Worm (Caenorhabditis elegans) whole organism, L3 larva: ENCODE measurements around the gene gasr-8.
A peak's percentile ranks its signal among the peaks of the same experiment; 100 is the strongest.

Experiments used
- R02D3.7 ChIP-seq: fragments of 150-350 bp; optimal IDR thresholded peaks from 2 replicates; lab custom pipeline; 2014; ENCODE audit warnings: missing biosample characterization, missing genetic modification characterization
- aly-2 ChIP-seq: fragments of 150-350 bp; optimal IDR thresholded peaks from 2 replicates; lab custom pipeline; 2014; ENCODE audit warnings: missing biosample characterization, missing genetic modification characterization
- ama-1 ChIP-seq: fragments of 150-350 bp; optimal IDR thresholded peaks from 2 replicates; lab custom pipeline; 2018
- ceh-16 ChIP-seq: sonication (generic microtip); optimal IDR thresholded peaks from 2 replicates; lab custom pipeline; 2017; ENCODE audit warnings: missing biosample characterization, missing genetic modification characterization
- ceh-28 ChIP-seq: fragments of 150-350 bp; optimal IDR thresholded peaks from 2 replicates; lab custom pipeline; 2014; ENCODE audit warnings: missing biosample characterization, missing genetic modification reagents, missing genetic modification characterization
- ceh-82 ChIP-seq: fragments of 150-350 bp; optimal IDR thresholded peaks from 2 replicates; lab custom pipeline; 2014; ENCODE audit warnings: missing biosample characterization, missing genetic modification characterization
- ceh-9 ChIP-seq: sonication (generic microtip); optimal IDR thresholded peaks from 2 replicates; lab custom pipeline; 2018; ENCODE audit warnings: missing biosample characterization, missing genetic modification characterization
- daf-12 ChIP-seq: fragments of 150-350 bp; optimal IDR thresholded peaks from 2 replicates; lab custom pipeline; 2014; ENCODE audit warnings: missing biosample characterization, missing genetic modification reagents, missing genetic modification characterization
- egl-27 ChIP-seq: sonication (generic microtip); optimal IDR thresholded peaks from 4 replicates; lab custom pipeline; 2017; ENCODE audit warnings: missing biosample characterization, missing genetic modification reagents, missing genetic modification characterization
- egl-5 ChIP-seq: fragments of 150-350 bp; optimal IDR thresholded peaks from 2 replicates; lab custom pipeline; 2017; ENCODE audit warnings: missing biosample characterization, missing genetic modification reagents, missing genetic modification characterization, inconsistent platforms
- elt-2 ChIP-seq: sonication (generic microtip); optimal IDR thresholded peaks from 2 replicates; lab custom pipeline; 2016; ENCODE audit warnings: missing genetic modification reagents, mild to moderate bottlenecking, missing genetic modification characterization, missing compliant biosample characterization
- elt-3 ChIP-seq, 3 experiments: fragments of 150-350 bp in 1 of 3; sonication (generic microtip) in 2 of 3; optimal IDR thresholded peaks; 2 replicates in 2 of 3; 4 replicates in 1 of 3; lab custom pipeline; 2014 to 2017; ENCODE audit warnings: missing biosample characterization in 3 of 3, missing genetic modification characterization in 3 of 3
- eor-1 ChIP-seq, 2 experiments: fragments of 150-350 bp; optimal IDR thresholded peaks; 2 replicates each; lab custom pipeline; 2014 to 2018; ENCODE audit warnings: missing biosample characterization in 2 of 2, missing genetic modification characterization in 2 of 2
- fkh-10 ChIP-seq: sonication (generic microtip); optimal IDR thresholded peaks from 2 replicates; lab custom pipeline; 2017; ENCODE audit warnings: missing biosample characterization, missing genetic modification reagents, missing genetic modification characterization
- fkh-2 ChIP-seq: fragments of 150-350 bp; optimal IDR thresholded peaks from 2 replicates; lab custom pipeline; 2014; ENCODE audit warnings: missing biosample characterization, missing genetic modification reagents, missing genetic modification characterization
- fos-1 ChIP-seq: fragments of 150-350 bp; optimal IDR thresholded peaks from 2 replicates; lab custom pipeline; 2014; ENCODE audit warnings: missing biosample characterization, missing genetic modification characterization
- hmg-11 ChIP-seq: sonication (generic microtip); optimal IDR thresholded peaks from 2 replicates; lab custom pipeline; 2016; ENCODE audit warnings: missing genetic modification characterization, missing compliant biosample characterization
- jun-1 ChIP-seq: fragments of 150-350 bp; optimal IDR thresholded peaks from 2 replicates; lab custom pipeline; 2014; ENCODE audit warnings: missing biosample characterization, missing genetic modification reagents, missing genetic modification characterization
- lin-15B ChIP-seq: fragments of 150-350 bp; optimal IDR thresholded peaks from 2 replicates; lab custom pipeline; 2014; ENCODE audit warnings: missing biosample characterization, missing genetic modification characterization
- lin-39 ChIP-seq: fragments of 150-350 bp; optimal IDR thresholded peaks from 2 replicates; lab custom pipeline; 2018; ENCODE audit warnings: missing biosample characterization, missing genetic modification reagents, missing genetic modification characterization
- lsy-12 ChIP-seq: sonication (generic microtip); optimal IDR thresholded peaks from 2 replicates; lab custom pipeline; 2016; ENCODE audit warnings: mild to moderate bottlenecking, missing genetic modification characterization, missing compliant biosample characterization
- mml-1 ChIP-seq: fragments of 150-350 bp; sonication (generic microtip); optimal IDR thresholded peaks from 3 replicates; lab custom pipeline; 2014; ENCODE audit warnings: missing biosample characterization, missing genetic modification characterization
- nfya-1 ChIP-seq: sonication (generic microtip); optimal IDR thresholded peaks from 2 replicates; lab custom pipeline; 2017; ENCODE audit warnings: missing genetic modification characterization, mild to moderate bottlenecking, missing compliant biosample characterization, antibody characterized with exemption, moderate library complexity; ENCODE audit not compliant: insufficient read depth
- nhr-11 ChIP-seq: fragments of 150-350 bp; optimal IDR thresholded peaks from 2 replicates; lab custom pipeline; 2014; ENCODE audit warnings: missing biosample characterization, missing genetic modification characterization
- nhr-12 ChIP-seq: fragments of 150-350 bp; optimal IDR thresholded peaks from 2 replicates; lab custom pipeline; 2014; ENCODE audit warnings: missing biosample characterization, missing genetic modification characterization
- nhr-23 ChIP-seq: fragments of 150-350 bp; optimal IDR thresholded peaks from 2 replicates; lab custom pipeline; 2014; ENCODE audit warnings: missing biosample characterization, missing genetic modification reagents, missing genetic modification characterization
- nhr-237 ChIP-seq: fragments of 150-350 bp; optimal IDR thresholded peaks from 2 replicates; lab custom pipeline; 2014; ENCODE audit warnings: missing biosample characterization, missing genetic modification characterization
- nhr-25 ChIP-seq: sonication (generic microtip); optimal IDR thresholded peaks from 2 replicates; lab custom pipeline; 2017; ENCODE audit warnings: missing biosample characterization, missing genetic modification characterization
- nhr-43 ChIP-seq: sonication (generic microtip); optimal IDR thresholded peaks from 2 replicates; lab custom pipeline; 2016; ENCODE audit warnings: mild to moderate bottlenecking, missing genetic modification characterization, missing compliant biosample characterization; ENCODE audit not compliant: poor library complexity, severe bottlenecking
- nhr-76 ChIP-seq: fragments of 150-350 bp; sonication (generic microtip); optimal IDR thresholded peaks from 5 replicates; lab custom pipeline; 2014; ENCODE audit warnings: missing biosample characterization, missing genetic modification characterization
- nhr-77 ChIP-seq: fragments of 150-350 bp; optimal IDR thresholded peaks from 2 replicates; lab custom pipeline; 2014; ENCODE audit warnings: missing biosample characterization, missing genetic modification characterization
- pha-4 ChIP-seq: fragments of 150-350 bp; optimal IDR thresholded peaks from 2 replicates; lab custom pipeline; 2014; ENCODE audit warnings: missing biosample characterization, missing genetic modification reagents, missing genetic modification characterization
- pqm-1 ChIP-seq: fragments of 150-350 bp; optimal IDR thresholded peaks from 2 replicates; lab custom pipeline; 2017; ENCODE audit warnings: missing biosample characterization, missing genetic modification characterization, inconsistent platforms
- sea-2 ChIP-seq: fragments of 150-350 bp; sonication (generic microtip); optimal IDR thresholded peaks from 4 replicates; lab custom pipeline; 2014; ENCODE audit warnings: missing biosample characterization, missing genetic modification reagents, missing genetic modification characterization
- skn-1 ChIP-seq: fragments of 150-350 bp; optimal IDR thresholded peaks from 2 replicates; lab custom pipeline; 2014; ENCODE audit warnings: missing biosample characterization, missing genetic modification characterization
- snpc-4 ChIP-seq: fragments of 150-350 bp; optimal IDR thresholded peaks from 2 replicates; lab custom pipeline; 2014; ENCODE audit warnings: missing biosample characterization, missing genetic modification characterization
- tbx-2 ChIP-seq: sonication (generic microtip); optimal IDR thresholded peaks from 2 replicates; lab custom pipeline; 2016; ENCODE audit warnings: mild to moderate bottlenecking, missing genetic modification characterization, missing compliant biosample characterization
- unc-39 ChIP-seq: sonication (generic microtip); optimal IDR thresholded peaks from 4 replicates; lab custom pipeline; 2017; ENCODE audit warnings: missing biosample characterization, missing genetic modification characterization
- unc-62 ChIP-seq: fragments of 150-350 bp; sonication (generic microtip); optimal IDR thresholded peaks from 4 replicates; lab custom pipeline; 2014; ENCODE audit warnings: missing biosample characterization, missing genetic modification reagents, missing genetic modification characterization
- ztf-11 ChIP-seq: fragments of 150-350 bp; optimal IDR thresholded peaks from 2 replicates; lab custom pipeline; 2014; ENCODE audit warnings: missing biosample characterization, missing genetic modification characterization
- ztf-4 ChIP-seq: fragments of 150-350 bp; optimal IDR thresholded peaks from 2 replicates; lab custom pipeline; 2014; ENCODE audit warnings: missing biosample characterization, missing genetic modification characterization

Gene gasr-8

DNA sequence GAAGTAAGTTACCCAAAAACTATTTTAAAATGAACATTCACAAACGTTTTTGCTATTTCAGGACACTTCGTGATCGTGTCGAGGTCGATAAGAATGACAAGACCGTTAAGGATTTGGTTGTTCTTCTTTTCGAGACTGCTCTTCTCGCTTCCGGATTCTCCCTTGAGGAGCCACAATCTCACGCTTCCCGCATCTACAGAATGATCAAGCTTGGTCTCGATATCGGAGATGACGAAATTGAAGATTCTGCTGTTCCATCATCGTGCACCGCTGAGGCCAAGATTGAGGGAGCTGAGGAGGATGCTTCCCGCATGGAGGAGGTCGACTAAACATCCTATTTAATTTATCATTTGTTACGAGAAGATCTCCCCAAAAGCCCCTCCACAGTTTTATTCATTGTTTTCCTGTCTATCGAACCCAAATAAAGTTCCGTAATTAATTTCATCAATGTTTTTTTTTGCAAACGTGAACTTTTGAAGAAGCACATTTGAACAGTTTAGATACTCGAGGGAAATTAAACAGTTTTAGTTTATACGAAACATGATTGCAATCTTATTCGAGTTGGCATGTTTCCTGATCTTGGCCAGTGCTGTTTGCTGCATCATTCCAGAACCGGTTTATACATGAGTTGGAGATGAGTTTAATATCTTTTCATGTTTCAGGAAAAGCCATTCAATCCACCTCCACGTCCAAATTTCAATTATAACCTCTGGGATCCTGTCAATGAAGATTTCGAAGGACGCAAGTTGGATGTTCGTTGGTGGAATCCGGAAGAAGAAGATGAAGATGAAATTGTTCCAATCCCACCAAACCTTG, 605 bp upstream of the gasr-8 start, which contains the start of gene C47E8.11 (continued):
- TF ChIP-seq nhr-237 (no peak), ceh-28 (tag; lab: Kevin White, UChicago) (no peak), pqm-1 (no peak), lin-15B (tag; lab: Kevin White, UChicago) (no peak)

DNA sequence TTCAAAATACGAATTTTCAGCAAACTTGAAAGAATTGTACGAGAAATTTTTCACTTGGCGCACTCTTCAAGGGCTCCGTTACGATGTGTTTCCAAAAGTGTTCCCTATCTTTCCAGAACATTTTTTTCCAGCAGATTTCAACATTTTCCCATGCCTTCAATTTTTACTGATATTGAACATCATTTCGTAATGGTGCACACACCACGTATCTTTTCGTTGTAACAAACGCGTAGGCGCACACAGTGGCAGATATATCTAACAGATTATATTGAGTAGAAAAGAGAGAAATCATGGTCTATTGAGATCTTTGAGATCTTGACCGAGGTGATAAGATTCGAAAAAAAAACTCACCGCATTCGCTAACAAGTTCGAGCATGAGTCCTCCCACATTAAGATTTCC, 6.8 kb downstream of the gasr-8 start:
- TF ChIP-seq egl-5 (tag; lab: Kevin White, UChicago) = no peak
- TF ChIP-seq snpc-4 (tag; lab: Kevin White, UChicago) = no peak
- TF ChIP-seq fkh-2 (tag; lab: Kevin White, UChicago) = no peak
- TF ChIP-seq ceh-82 (tag; lab: Kevin White, UChicago) = no peak
- no peak for TF ChIP-seq egl-27 (tag; lab: Kevin White, UChicago)
- no peak for TF ChIP-seq sea-2
- TF ChIP-seq mml-1 (tag; lab: Kevin White, UChicago) = no peak
- TF ChIP-seq ztf-4 (tag; lab: Kevin White, UChicago) = no peak
- TF ChIP-seq hmg-11 (tag; lab: Kevin White, UChicago) = no peak
- TF ChIP-seq ceh-28 (tag; lab: Kevin White, UChicago) = no peak
- no peak for TF ChIP-seq elt-3 (tag; optimal IDR thresholded peaks at IDR 0.05; lab: Kevin White, UChicago)
- no peak for TF ChIP-seq nhr-23 (tag; lab: Kevin White, UChicago)
- TF ChIP-seq, all 47 proteins: peak for 0

DNA sequence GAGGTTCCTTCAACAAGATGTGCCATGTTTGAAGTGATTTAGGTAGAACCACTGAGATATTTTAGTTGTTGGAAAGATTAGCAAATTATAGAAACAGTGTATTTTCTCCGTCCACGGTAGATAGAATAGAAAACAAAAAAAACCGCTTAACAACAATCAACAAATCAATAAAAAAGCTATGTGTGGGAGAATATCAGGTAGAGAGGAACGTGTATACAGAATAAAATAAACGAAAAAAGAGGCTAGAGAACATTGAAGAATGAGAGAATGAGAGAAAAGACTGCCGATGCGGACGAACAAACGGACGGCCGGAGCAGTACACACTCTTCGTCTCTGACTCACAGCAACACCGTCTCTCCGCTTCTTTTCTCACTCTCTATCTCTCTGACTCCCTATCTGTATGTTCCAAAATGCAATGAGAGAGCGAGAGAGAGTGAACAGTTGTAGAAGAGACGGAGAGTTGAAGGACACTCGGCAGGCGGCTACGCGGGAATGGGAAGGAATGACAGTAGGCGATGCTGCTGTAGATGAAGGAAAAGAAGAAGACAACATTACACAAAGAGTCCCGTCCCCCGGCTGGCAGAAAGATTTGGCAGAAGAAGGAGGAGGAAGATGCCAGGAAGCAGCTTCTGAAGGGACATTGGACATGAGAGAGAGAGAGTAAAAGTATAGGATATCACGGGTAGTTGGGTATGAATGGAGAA, 7.8 kb downstream of the gasr-8 start, which contains the start of gene unc-112:
TSS of gene unc-112 (minus strand) at position 51 of the 704 bp plus-strand sequence.
- TF ChIP-seq unc-39 (tag; lab: Kevin White, UChicago) = no peak
- TF ChIP-seq mml-1 (tag; lab: Kevin White, UChicago) = no peak
- no peak for TF ChIP-seq ceh-9 (tag; lab: Kevin White, UChicago)
- TF ChIP-seq ceh-82 (tag; lab: Kevin White, UChicago) = no peak
- peak; percentile 15 for TF ChIP-seq ceh-28 (tag; lab: Kevin White, UChicago)
- TF ChIP-seq hmg-11 (tag; lab: Kevin White, UChicago) = peak; percentile 82
- TF ChIP-seq egl-27 (tag; lab: Kevin White, UChicago) = no peak
- peak; percentile 85 for TF ChIP-seq nfya-1
- peak; percentile 18 for TF ChIP-seq unc-62 (GFP tag; lab: Kevin White, UChicago)
- peak; percentile 59 for TF ChIP-seq lin-15B (tag; lab: Kevin White, UChicago)
- no peak for TF ChIP-seq elt-3 (tag; optimal IDR thresholded peaks at IDR 0.05; lab: Kevin White, UChicago)
- no peak for TF ChIP-seq ama-1 (lab: Kevin White, UChicago)
- TF ChIP-seq jun-1 = peak; percentile 38
- no peak for TF ChIP-seq nhr-237
- TF ChIP-seq nhr-77 (tag; lab: Kevin White, UChicago) = no peak
- TF ChIP-seq pha-4 = peak; percentile 80
- peak; percentile 26 for TF ChIP-seq skn-1 (tag; lab: Kevin White, UChicago)
- no peak for TF ChIP-seq nhr-12 (tag; lab: Kevin White, UChicago)
- TF ChIP-seq R02D3.7 = peak; percentile 12
- TF ChIP-seq nhr-11 (tag; lab: Kevin White, UChicago) = peak; percentile 55
- peak; percentile 9 for TF ChIP-seq sea-2
- TF ChIP-seq eor-1 (tag; optimal IDR thresholded peaks at IDR 0.05; lab: Kevin White, UChicago) = no peak
- TF ChIP-seq lin-39 (tag; lab: Kevin White, UChicago) = peak; percentile 57
- TF ChIP-seq ztf-11 (tag; lab: Kevin White, UChicago) = no peak
- peak; percentile 44 for TF ChIP-seq pqm-1
- TF ChIP-seq tbx-2 (tag; lab: Kevin White, UChicago) = no peak
- TF ChIP-seq snpc-4 (tag; lab: Kevin White, UChicago) = peak; percentile 77
- no peak for TF ChIP-seq fkh-10 (GFP tag; lab: Kevin White, UChicago)
- peak; percentile 57 for TF ChIP-seq egl-5 (tag; lab: Kevin White, UChicago)
- TF ChIP-seq daf-12 = no peak
- peak; percentile 46 for TF ChIP-seq nhr-23 (tag; lab: Kevin White, UChicago)
- no peak for TF ChIP-seq aly-2 (tag; lab: Kevin White, UChicago)
- peak; percentile 85 for TF ChIP-seq nhr-25 (tag; lab: Kevin White, UChicago)
- TF ChIP-seq fos-1 (tag; lab: Kevin White, UChicago) = peak; percentile 59
- peak; percentile 73 for TF ChIP-seq elt-2
- TF ChIP-seq ceh-16 = no peak
- TF ChIP-seq nhr-43 (tag; lab: Kevin White, UChicago) = peak; percentile 25
- TF ChIP-seq nhr-76 (tag; lab: Kevin White, UChicago) = peak; percentile 15
- TF ChIP-seq lsy-12 (tag; lab: Kevin White, UChicago) = peak; percentile 3
